Worm (Caenorhabditis elegans): ENCODE results near the gene cdk-11.2.

Gene cdk-11.2

DNA sequence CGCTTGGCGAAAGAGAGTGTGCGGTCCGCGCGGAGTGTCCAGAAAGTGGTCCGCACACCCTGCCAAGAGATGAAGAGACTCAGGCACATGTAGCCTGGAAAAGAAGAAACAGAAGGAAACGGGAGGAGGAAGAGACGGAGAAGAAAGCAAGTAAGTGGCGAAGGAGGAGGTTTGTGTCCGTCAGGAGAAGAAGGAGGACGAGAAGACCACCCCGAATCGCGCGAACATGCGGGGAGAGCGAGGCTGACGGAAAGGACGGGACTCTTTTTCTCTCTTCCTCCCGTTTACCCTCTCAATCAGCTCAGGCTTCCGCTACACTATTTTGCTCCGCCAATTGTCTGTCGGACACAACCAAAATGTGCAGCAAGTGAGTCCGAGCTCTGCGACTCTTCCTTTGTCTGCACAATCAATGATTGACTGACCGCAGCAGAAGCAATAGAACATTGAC is 16.0 kb upstream of the cdk-11.2 start:
- no peak for TF ChIP-seq lin-39 (tag; optimal IDR thresholded peaks at IDR 0.05)
- peak; percentile 91 for TF ChIP-seq unc-55 (GFP tag; optimal IDR thresholded peaks at IDR 0.05)
- no peak for TF ChIP-seq nhr-11 (tag; optimal IDR thresholded peaks at IDR 0.05)
- TF ChIP-seq nhr-6 (tag; optimal IDR thresholded peaks at IDR 0.05) = no peak
- TF ChIP-seq egl-27 (tag; optimal IDR thresholded peaks at IDR 0.05) = peak; percentile 34
- peak; percentile 47 for TF ChIP-seq crh-2 (tag; optimal IDR thresholded peaks at IDR 0.05)
- TF ChIP-seq ztf-11 (tag; optimal IDR thresholded peaks at IDR 0.05) = no peak
- peak; percentile 3 for TF ChIP-seq peb-1 (tag; optimal IDR thresholded peaks at IDR 0.05)
- TF ChIP-seq R02D3.7 (tag; optimal IDR thresholded peaks at IDR 0.05) = no peak
- TF ChIP-seq sma-3 (GFP tag; optimal IDR thresholded peaks at IDR 0.05) = no peak
- TF ChIP-seq fos-1 (tag; optimal IDR thresholded peaks at IDR 0.05) = peak; percentile 34
- TF ChIP-seq lsy-2 (tag; optimal IDR thresholded peaks at IDR 0.05) = peak; percentile 39 to 75
- no peak for TF ChIP-seq skn-1 (tag; optimal IDR thresholded peaks at IDR 0.05)
- TF ChIP-seq zag-1 (tag; optimal IDR thresholded peaks at IDR 0.05) = peak; percentile 95
- no peak for TF ChIP-seq nhr-23 (tag; optimal IDR thresholded peaks at IDR 0.05)
- TF ChIP-seq mbf-1 (tag; optimal IDR thresholded peaks at IDR 0.05) = no peak
- TF ChIP-seq C34F6.9 (tag; optimal IDR thresholded peaks at IDR 0.05) = peak; percentile 83
- TF ChIP-seq lin-13 (GFP tag; optimal IDR thresholded peaks at IDR 0.05) = peak; percentile 65
- no peak for TF ChIP-seq gmeb-1 (tag; optimal IDR thresholded peaks at IDR 0.05)
- TF ChIP-seq mab-5 (tag; optimal IDR thresholded peaks at IDR 0.05) = peak; percentile 63
- peak; percentile 80 for TF ChIP-seq nhr-129 (tag; optimal IDR thresholded peaks at IDR 0.05)
- TF ChIP-seq sem-4 (tag; optimal IDR thresholded peaks at IDR 0.05) = peak; percentile 81
- TF ChIP-seq mdl-1 (tag; optimal IDR thresholded peaks at IDR 0.05) = peak; percentile 5 to 81
- peak; percentile 19 for TF ChIP-seq snpc-4 (tag; optimal IDR thresholded peaks at IDR 0.05)
- TF ChIP-seq blmp-1 (tag; optimal IDR thresholded peaks at IDR 0.05; ENCODE audit: insufficient read depth) = no peak
- TF ChIP-seq nhr-21 (tag; optimal IDR thresholded peaks at IDR 0.05) = no peak
- no peak for TF ChIP-seq ztf-1 (GFP tag; conservative IDR thresholded peaks at IDR 0.05)
- TF ChIP-seq elt-3 (tag; optimal IDR thresholded peaks at IDR 0.05) = no peak
- TF ChIP-seq nhr-77 (tag; optimal IDR thresholded peaks at IDR 0.05) = no peak
- no peak for TF ChIP-seq ceh-16 (tag; optimal IDR thresholded peaks at IDR 0.05)
- TF ChIP-seq nhr-12 (tag; optimal IDR thresholded peaks at IDR 0.05) = no peak
- no peak for TF ChIP-seq nhr-25 (tag; optimal IDR thresholded peaks at IDR 0.05)
- TF ChIP-seq unc-62 (GFP tag; optimal IDR thresholded peaks at IDR 0.05) = no peak
- TF ChIP-seq ceh-82 (tag; optimal IDR thresholded peaks at IDR 0.05) = no peak
- TF ChIP-seq Y55F3AM.14 (GFP tag; optimal IDR thresholded peaks at IDR 0.05) = peak; percentile 65
- no peak for TF ChIP-seq ztf-4 (tag; optimal IDR thresholded peaks at IDR 0.05)
- TF ChIP-seq elt-1 (tag; optimal IDR thresholded peaks at IDR 0.05) = no peak
- no peak for TF ChIP-seq ZK546.5 (tag; optimal IDR thresholded peaks at IDR 0.05)
- TF ChIP-seq nhr-237 (tag; optimal IDR thresholded peaks at IDR 0.05) = no peak
- peak; percentile 78 for TF ChIP-seq sma-9 (GFP tag; optimal IDR thresholded peaks at IDR 0.05)
- TF ChIP-seq sma-9 (tag; optimal IDR thresholded peaks at IDR 0.05) = no peak
- no peak for TF ChIP-seq alr-1 (tag; optimal IDR thresholded peaks at IDR 0.05)
- peak; percentile 61 for TF ChIP-seq lin-11 (tag; optimal IDR thresholded peaks at IDR 0.05)
- TF ChIP-seq nhr-10 (tag; optimal IDR thresholded peaks at IDR 0.05) = no peak
- no peak for TF ChIP-seq aly-2 (tag; optimal IDR thresholded peaks at IDR 0.05)
- no peak for TF ChIP-seq ama-1 (optimal IDR thresholded peaks at IDR 0.05)
- no peak for TF ChIP-seq unc-39 (tag; optimal IDR thresholded peaks at IDR 0.05)
- TF ChIP-seq F13H6.1 (tag; optimal IDR thresholded peaks at IDR 0.05) = peak; percentile 86
- no peak for TF ChIP-seq dmd-4 (tag; optimal IDR thresholded peaks at IDR 0.05)

Measured in whole organism, L2 larva.